Worm (Caenorhabditis elegans): ENCODE results near the gene acer-1.

ce11 chrII:6889580-6889922, 649 bp downstream of the acer-1 start:
- TF ChIP-seq vab-7 (GFP tag; IDR thresholded peaks at IDR 0.05) (no peak), zag-1 (tag; optimal IDR thresholded peaks at IDR 0.05) (no peak), unc-62 (GFP tag; optimal IDR thresholded peaks at IDR 0.05 in 1 of 2) (no peak), unc-62 (tag; optimal IDR thresholded peaks at IDR 0.05) (no peak), lin-39 (tag; optimal IDR thresholded peaks at IDR 0.05) (no peak), zip-11 (GFP tag; IDR thresholded peaks at IDR 0.05) (no peak), pqm-1 (tag; optimal IDR thresholded peaks at IDR 0.05) (no peak), ama-1 (optimal IDR thresholded peaks at IDR 0.05) (no peak), ZK337.2 (GFP tag; IDR thresholded peaks at IDR 0.05) (no peak), aha-1 (tag) (peak; percentile 76), nhr-77 (tag; optimal IDR thresholded peaks at IDR 0.05) (no peak), dpl-1 (GFP tag; optimal IDR thresholded peaks at IDR 0.05) (no peak), nhr-25 (tag; optimal IDR thresholded peaks at IDR 0.05; ENCODE audit: borderline replicate concordance, insufficient read depth) (no peak), snpc-4 (tag; optimal IDR thresholded peaks at IDR 0.05) (no peak), ztf-11 (tag; optimal IDR thresholded peaks at IDR 0.05) (no peak)

Measured in whole organism, L4 larva.